Fruit fly (Drosophila melanogaster) whole organism, embryonic: Measurements from ENCODE around the gene Trm7-32.
A peak's percentile ranks its signal among the peaks of the same experiment; 100 is the strongest.

Experiments
- Atf-2 ChIP-seq: fragments of 200-800 bp; sonication (Bioruptor generic); optimal IDR thresholded peaks from 2 replicates; lab custom pipeline; 2016; ENCODE audit warnings: missing biosample characterization, missing genetic modification characterization
- Bdp1 ChIP-seq: fragments of 200-800 bp; sonication (Bioruptor generic); optimal IDR thresholded peaks from 3 replicates; lab custom pipeline; 2016; ENCODE audit warnings: missing biosample characterization, missing genetic modification characterization
- BtbVII ChIP-seq: fragments of 200-800 bp; sonication (Bioruptor generic); optimal IDR thresholded peaks from 3 replicates; lab custom pipeline; 2017; ENCODE audit warnings: missing biosample characterization, mild to moderate bottlenecking, missing genetic modification characterization
- CG12071 ChIP-seq: fragments of 200-800 bp; sonication (Bioruptor generic); optimal IDR thresholded peaks from 3 replicates; lab custom pipeline; 2018; ENCODE audit warnings: missing biosample characterization, mild to moderate bottlenecking, missing genetic modification characterization
- CG12769 ChIP-seq: fragments of 200-800 bp; sonication (Bioruptor generic); optimal IDR thresholded peaks from 2 replicates; lab custom pipeline; 2019; ENCODE audit warnings: missing biosample characterization, mild to moderate bottlenecking, missing genetic modification characterization, moderate library complexity
- CG14014 ChIP-seq: fragments of 200-800 bp; sonication (Bioruptor generic); IDR thresholded peaks from 2 replicates; pipeline ENCODE4 v1.3.6; 2022; ENCODE audit warnings: missing biosample characterization, missing genetic modification characterization
- CG14965 ChIP-seq: fragments of 200-800 bp; sonication (Bioruptor generic); optimal IDR thresholded peaks from 2 replicates; lab custom pipeline; 2016; ENCODE audit warnings: missing biosample characterization, missing genetic modification characterization, borderline replicate concordance
- CG15011 ChIP-seq: fragments of 200-800 bp; sonication (Bioruptor generic); optimal IDR thresholded peaks from 3 replicates; lab custom pipeline; 2018; ENCODE audit warnings: missing biosample characterization, mild to moderate bottlenecking, missing genetic modification characterization
- CG15073 ChIP-seq: fragments of 200-800 bp; sonication (Bioruptor generic); optimal IDR thresholded peaks from 2 replicates; lab custom pipeline; 2016; ENCODE audit warnings: missing biosample characterization, missing genetic modification characterization
- CG15269 ChIP-seq: fragments of 200-800 bp; sonication (Bioruptor generic); optimal IDR thresholded peaks from 2 replicates; lab custom pipeline; 2018; ENCODE audit warnings: missing biosample characterization, mild to moderate bottlenecking, missing genetic modification characterization, moderate library complexity
- CG1529 ChIP-seq: fragments of 200-800 bp; sonication (Bioruptor generic); optimal IDR thresholded peaks from 3 replicates; lab custom pipeline; 2018; ENCODE audit warnings: missing biosample characterization, missing genetic modification characterization
- CG17328 ChIP-seq: fragments of 200-800 bp; sonication (Bioruptor generic); IDR thresholded peaks from 2 replicates; pipeline ENCODE4 v1.3.6; 2022; ENCODE audit warnings: missing biosample characterization, missing genetic modification characterization
- CG30020 ChIP-seq: fragments of 200-800 bp; optimal IDR thresholded peaks from 2 replicates; lab custom pipeline; 2019; ENCODE audit warnings: missing biosample characterization, mild to moderate bottlenecking, missing genetic modification characterization, moderate library complexity
- CG31388 ChIP-seq: fragments of 200-800 bp; sonication (Bioruptor generic); optimal IDR thresholded peaks from 2 replicates; lab custom pipeline; 2016; ENCODE audit warnings: missing biosample characterization, missing genetic modification characterization
- CG34224 ChIP-seq: fragments of 200-800 bp; sonication (Bioruptor generic); IDR thresholded peaks from 3 replicates; pipeline ENCODE4 v1.3.6; 2022; ENCODE audit warnings: missing biosample characterization, missing genetic modification characterization; ENCODE audit not compliant: partially characterized antibody
- CG4707 ChIP-seq: fragments of 200-800 bp; sonication (Bioruptor generic); optimal IDR thresholded peaks from 2 replicates; lab custom pipeline; 2018; ENCODE audit warnings: missing biosample characterization, mild to moderate bottlenecking, missing genetic modification characterization, moderate library complexity
- CG6654 ChIP-seq: fragments of 200-800 bp; sonication (Bioruptor generic); optimal IDR thresholded peaks from 2 replicates; lab custom pipeline; 2017; ENCODE audit warnings: missing biosample characterization, mild to moderate bottlenecking, missing genetic modification characterization
- CG7271 ChIP-seq: fragments of 200-800 bp; sonication (Bioruptor generic); optimal IDR thresholded peaks from 2 replicates; lab custom pipeline; 2018; ENCODE audit warnings: missing biosample characterization, mild to moderate bottlenecking, missing genetic modification characterization, moderate library complexity
- CG7745 ChIP-seq: fragments of 200-800 bp; sonication (Bioruptor generic); optimal IDR thresholded peaks from 2 replicates; lab custom pipeline; 2018; ENCODE audit warnings: missing biosample characterization, mild to moderate bottlenecking, missing genetic modification characterization, moderate library complexity
- CG7839 ChIP-seq: fragments of 200-800 bp; sonication (Bioruptor generic); optimal IDR thresholded peaks from 3 replicates; lab custom pipeline; 2018; ENCODE audit warnings: missing biosample characterization, mild to moderate bottlenecking, missing genetic modification characterization, moderate library complexity
- CG8359 ChIP-seq: fragments of 200-800 bp; sonication (Bioruptor generic); optimal IDR thresholded peaks from 2 replicates; lab custom pipeline; 2017; ENCODE audit warnings: missing biosample characterization, mild to moderate bottlenecking, missing genetic modification characterization, borderline replicate concordance
- Dad ChIP-seq: fragments of 200-800 bp; sonication (Bioruptor generic); optimal IDR thresholded peaks from 3 replicates; lab custom pipeline; 2016; ENCODE audit warnings: missing biosample characterization, missing genetic modification characterization
- Doc3 ChIP-seq: fragments of 200-800 bp; sonication (Bioruptor generic); IDR thresholded peaks from 3 replicates; pipeline ENCODE4 v1.3.6; 2022; ENCODE audit warnings: missing biosample characterization, missing genetic modification characterization; ENCODE audit not compliant: partially characterized antibody
- Fer1 ChIP-seq: fragments of 200-800 bp; sonication (Bioruptor generic); optimal IDR thresholded peaks from 2 replicates; lab custom pipeline; 2017; ENCODE audit warnings: missing biosample characterization, mild to moderate bottlenecking, missing genetic modification characterization
- Hr39 ChIP-seq: fragments of >200 bp; optimal IDR thresholded peaks from 2 replicates; lab custom pipeline; 2017
- Lim3 ChIP-seq: fragments of 200-800 bp; sonication (Bioruptor generic); IDR thresholded peaks from 2 replicates; pipeline ENCODE4 v1.3.6; 2022; ENCODE audit warnings: missing biosample characterization, missing genetic modification characterization
- NC2α ChIP-seq: fragments of 200-800 bp; sonication (Bioruptor generic); optimal IDR thresholded peaks from 2 replicates; lab custom pipeline; 2016; ENCODE audit warnings: missing biosample characterization, missing genetic modification characterization
- NFAT ChIP-seq: fragments of 200-800 bp; sonication (Bioruptor generic); IDR thresholded peaks from 2 replicates; pipeline ENCODE4 v1.3.6; 2022; ENCODE audit warnings: missing biosample characterization, missing genetic modification characterization
- Nf-YA ChIP-seq: fragments of 200-800 bp; sonication (Bioruptor generic); IDR thresholded peaks from 2 replicates; pipeline ENCODE4 v1.3.6; 2022; ENCODE audit warnings: missing biosample characterization, missing genetic modification characterization
- Nf-YB ChIP-seq: fragments of 200-800 bp; sonication (Bioruptor generic); optimal IDR thresholded peaks from 3 replicates; lab custom pipeline; 2019; ENCODE audit warnings: missing biosample characterization, mild to moderate bottlenecking, missing genetic modification characterization, moderate library complexity
- Nf-YC ChIP-seq: fragments of 200-800 bp; optimal IDR thresholded peaks from 3 replicates; lab custom pipeline; 2019; ENCODE audit warnings: missing biosample characterization, mild to moderate bottlenecking, missing genetic modification characterization, moderate library complexity
- ac ChIP-seq: fragments of 200-800 bp; sonication (Bioruptor generic); optimal IDR thresholded peaks from 3 replicates; lab custom pipeline; 2017; ENCODE audit warnings: missing biosample characterization, mild to moderate bottlenecking, missing genetic modification characterization
- al ChIP-seq: fragments of 200-800 bp; sonication (Bioruptor generic); IDR thresholded peaks from 2 replicates; pipeline ENCODE4 v1.3.6; 2022; ENCODE audit warnings: missing biosample characterization, missing genetic modification characterization
- cato ChIP-seq: fragments of 200-800 bp; sonication (Bioruptor generic); optimal IDR thresholded peaks from 2 replicates; lab custom pipeline; 2016; ENCODE audit warnings: missing biosample characterization, missing genetic modification characterization, borderline replicate concordance
- da ChIP-seq: fragments of 200-800 bp; sonication (Bioruptor generic); optimal IDR thresholded peaks from 2 replicates; lab custom pipeline; 2016; ENCODE audit warnings: missing biosample characterization, missing genetic modification characterization
- dan ChIP-seq: fragments of 200-800 bp; sonication (Bioruptor generic); IDR thresholded peaks from 2 replicates; pipeline ENCODE4 v1.3.6; 2022; ENCODE audit warnings: missing biosample characterization, missing genetic modification characterization
- exex ChIP-seq: fragments of 200-800 bp; sonication (Bioruptor generic); optimal IDR thresholded peaks from 4 replicates; lab custom pipeline; 2018; ENCODE audit warnings: missing biosample characterization, mild to moderate bottlenecking, missing genetic modification characterization, moderate library complexity
- grau ChIP-seq: fragments of 200-800 bp; optimal IDR thresholded peaks from 3 replicates; lab custom pipeline; 2019; ENCODE audit warnings: missing biosample characterization, mild to moderate bottlenecking, missing genetic modification characterization, moderate library complexity
- hkb ChIP-seq, 2 experiments: fragments of 200-800 bp in 1 of 2; fragments of >200 bp in 1 of 2; sonication (Bioruptor generic) in 1 of 2; IDR thresholded peaks in 1 of 2; optimal IDR thresholded peaks in 1 of 2; 2 replicates each; pipeline versions ENCODE4 v1.3.6 to Lab custom; 2017 to 2022; ENCODE audit warnings: missing biosample characterization in 1 of 2, missing genetic modification characterization in 1 of 2
- ken ChIP-seq: fragments of 200-800 bp; sonication (Bioruptor generic); IDR thresholded peaks from 3 replicates; pipeline ENCODE4 v1.3.6; 2022; ENCODE audit warnings: missing biosample characterization, missing genetic modification characterization
- nom ChIP-seq: fragments of 200-800 bp; sonication (Bioruptor generic); optimal IDR thresholded peaks from 2 replicates; lab custom pipeline; 2017; ENCODE audit warnings: missing biosample characterization, missing genetic modification characterization, mild to moderate bottlenecking, moderate library complexity, missing genetic modification reagents
- pfk ChIP-seq: fragments of 200-800 bp; sonication (Bioruptor generic); optimal IDR thresholded peaks from 2 replicates; lab custom pipeline; 2018; ENCODE audit warnings: missing biosample characterization, mild to moderate bottlenecking, missing genetic modification characterization, moderate library complexity
- prd ChIP-seq, 3 experiments: fragments of >200 bp in 2 of 3; fragments of 200-800 bp in 1 of 3; sonication (Bioruptor generic) in 1 of 3; optimal IDR thresholded peaks in 2 of 3; IDR thresholded peaks in 1 of 3; 2 replicates in 2 of 3; 3 replicates in 1 of 3; pipeline versions ENCODE4 v1.3.6 to Lab custom; 2017 to 2022; ENCODE audit warnings: missing biosample characterization in 1 of 3, missing genetic modification characterization in 1 of 3
- rib ChIP-seq: fragments of 200-800 bp; sonication (Bioruptor generic); IDR thresholded peaks from 2 replicates; pipeline ENCODE4 v1.3.6; 2022; ENCODE audit warnings: missing biosample characterization, missing genetic modification characterization
- shn ChIP-seq: fragments of 200-800 bp; sonication (Bioruptor generic); optimal IDR thresholded peaks from 3 replicates; lab custom pipeline; 2016; ENCODE audit warnings: missing biosample characterization, missing genetic modification characterization
- so ChIP-seq: fragments of 200-800 bp; sonication (Bioruptor generic); IDR thresholded peaks from 3 replicates; pipeline ENCODE4 v1.3.6; 2022; ENCODE audit warnings: missing biosample characterization, missing genetic modification characterization
- usp ChIP-seq: fragments of >200 bp; optimal IDR thresholded peaks from 2 replicates; lab custom pipeline; 2017; ENCODE audit warnings: missing biosample characterization, missing genetic modification characterization
- wor ChIP-seq: fragments of 200-800 bp; sonication (Bioruptor generic); IDR thresholded peaks from 2 replicates; pipeline ENCODE4 v1.3.6; 2022; ENCODE audit warnings: missing biosample characterization, missing genetic modification characterization
- yki ChIP-seq: fragments of >200 bp; optimal IDR thresholded peaks from 3 replicates; lab custom pipeline; 2018

Trm7-32 gene

DNA sequence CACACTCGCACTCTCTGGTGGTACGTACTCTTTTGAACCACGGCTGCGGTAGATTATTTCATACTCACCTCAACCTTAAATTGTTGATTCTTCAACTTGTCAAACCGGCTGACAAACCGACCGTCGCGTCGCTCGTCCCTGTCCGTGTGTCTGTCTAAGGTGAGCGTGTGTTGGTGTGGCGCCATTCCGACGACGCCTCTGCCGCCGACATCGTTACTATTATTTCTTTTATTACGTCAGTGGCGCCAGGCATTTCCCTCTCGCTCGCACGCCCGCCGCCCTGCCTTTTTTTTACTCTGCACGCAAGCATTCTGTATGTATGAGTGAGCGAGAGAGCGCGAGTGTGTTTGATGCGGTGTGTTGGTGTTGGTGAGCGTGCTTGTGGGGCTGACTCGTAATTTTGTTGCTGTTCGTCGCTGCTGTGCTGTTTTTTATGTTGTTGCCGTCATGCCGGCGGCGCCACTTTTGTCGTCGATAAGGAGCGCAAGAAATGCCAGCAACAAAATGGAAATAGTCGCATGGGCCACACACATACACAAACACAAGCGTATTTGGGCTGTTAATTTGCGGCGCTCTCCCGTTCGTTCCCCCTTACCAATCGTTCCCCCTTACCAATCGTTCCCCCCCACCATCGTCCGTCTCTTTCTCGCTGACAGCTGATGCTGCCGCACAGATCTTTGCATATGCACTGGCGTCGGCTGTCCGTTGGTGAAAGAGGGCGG lies 15.9 kb downstream of the Trm7-32 start (continued):
- TF ChIP-seq Fer1 (GFP tag; lab: Kevin White, UChicago) = peak; percentile 70
- TF ChIP-seq al (GFP tag; lab: Robert Waterston, UW) = no peak
- TF ChIP-seq exex (tag; lab: Kevin White, UChicago) = peak; percentile 57
- TF ChIP-seq CG17328 = no peak
- TF ChIP-seq cato (GFP tag; lab: Kevin White, UChicago) = no peak
- no peak for TF ChIP-seq Dad (GFP tag; lab: Kevin White, UChicago)
- no peak for TF ChIP-seq Atf-2 (GFP tag; lab: Kevin White, UChicago)
- TF ChIP-seq CG30020 = no peak
- no peak for TF ChIP-seq ac
- 0 out of 3 replicates have a peak, but pooled peaks have one; percentile 26 for TF ChIP-seq Doc3
- TF ChIP-seq CG7745 (tag; lab: Kevin White, UChicago) = no peak
- peak; percentile 82 for TF ChIP-seq BtbVII (GFP tag; lab: Kevin White, UChicago)
- TF ChIP-seq Hr39 (lab: Kevin White, UChicago) = no peak
- peak; percentile 62 for TF ChIP-seq Nf-YB (GFP tag; lab: Kevin White, UChicago)
- peak; percentile 97 for TF ChIP-seq CG12769 (tag; lab: Kevin White, UChicago)
- no peak for TF ChIP-seq CG14965 (GFP tag; lab: Kevin White, UChicago)
- TF ChIP-seq NC2α = no peak
- TF ChIP-seq CG34224 (GFP tag; lab: Robert Waterston, UW) = peak; percentile 51; the same call in 1 of the 3 replicates
- TF ChIP-seq prd (optimal IDR thresholded peaks at IDR 0.05; lab: Kevin White, UChicago) = no peak
- TF ChIP-seq prd (GFP tag; IDR thresholded peaks at IDR 0.05; lab: Robert Waterston, UW) = no peak
- peak; percentile 52; the same call in 1 of the 2 replicates for TF ChIP-seq NFAT
- no peak for TF ChIP-seq shn (GFP tag; lab: Kevin White, UChicago)
- TF ChIP-seq Nf-YA (GFP tag; lab: Robert Waterston, UW) = no peak
- no peak for TF ChIP-seq dan (GFP tag; lab: Robert Waterston, UW)
- TF ChIP-seq CG6654 (GFP tag; lab: Kevin White, UChicago) = no peak
- no peak for TF ChIP-seq yki (lab: Kevin White, UChicago)
- TF ChIP-seq CG15011 (GFP tag; lab: Kevin White, UChicago) = no peak
- peak; percentile 17 for TF ChIP-seq Bdp1 (GFP tag; lab: Kevin White, UChicago)
- no peak for TF ChIP-seq wor
- TF ChIP-seq CG15073 (GFP tag; lab: Kevin White, UChicago) = no peak
- TF ChIP-seq so (GFP tag; lab: Robert Waterston, UW) = 0 out of 3 replicates have a peak, but pooled peaks have one; percentile 68
- no peak for TF ChIP-seq CG4707
- TF ChIP-seq da = no peak
- TF ChIP-seq nom = peak; percentile 76
- TF ChIP-seq CG12071 = no peak
- no peak for TF ChIP-seq CG31388
- 0 out of 3 replicates have a peak, but pooled peaks have one; percentile 4 for TF ChIP-seq ken (GFP tag; lab: Robert Waterston, UW)
- TF ChIP-seq CG7271 = no peak
- TF ChIP-seq pfk (GFP tag; lab: Kevin White, UChicago) = peak; percentile 96
- TF ChIP-seq rib (GFP tag; lab: Robert Waterston, UW) = peak; percentile 76; the same call in 1 of the 2 replicates
- peak; percentile 78 for TF ChIP-seq Nf-YC
- TF ChIP-seq CG1529 (GFP tag; lab: Kevin White, UChicago) = no peak
- TF ChIP-seq CG7839 (tag; lab: Kevin White, UChicago) = no peak
- TF ChIP-seq CG8359 = no peak
- no peak for TF ChIP-seq usp (GFP tag; lab: Kevin White, UChicago)
- TF ChIP-seq grau (tag; lab: Kevin White, UChicago) = peak; percentile 24
- TF ChIP-seq Lim3 (GFP tag; lab: Robert Waterston, UW) = no peak
- no peak for TF ChIP-seq hkb (optimal IDR thresholded peaks at IDR 0.05; lab: Kevin White, UChicago)
- TF ChIP-seq hkb (GFP tag; IDR thresholded peaks at IDR 0.05; lab: Robert Waterston, UW) = peak; percentile 29; the same call in 1 of the 2 replicates
- TF ChIP-seq CG15269 (tag; lab: Kevin White, UChicago) = peak; percentile 5
- no peak; the same call in 1 of the 2 replicates for TF ChIP-seq CG14014
